Worm (Caenorhabditis elegans) whole organism, L2 larva: ENCODE measurements around the gene col-113.

Source experiments
- R02D3.7 ChIP-seq: fragments of 150-350 bp; optimal IDR thresholded peaks from 2 replicates; lab custom pipeline; 2014; ENCODE audit warnings: missing biosample characterization, missing genetic modification characterization
- Y55F3AM.14 ChIP-seq: fragments of 200-800 bp; sonication (Bioruptor generic); optimal IDR thresholded peaks from 2 replicates; lab custom pipeline; 2018; ENCODE audit warnings: mild to moderate bottlenecking, missing genetic modification characterization, missing compliant biosample characterization
- blmp-1 ChIP-seq: sonication (generic microtip); optimal IDR thresholded peaks from 2 replicates; lab custom pipeline; 2017; ENCODE audit warnings: missing genetic modification characterization, mild to moderate bottlenecking, missing compliant biosample characterization, antibody characterized with exemption, moderate library complexity; ENCODE audit not compliant: insufficient read depth
- ceh-82 ChIP-seq: fragments of 150-350 bp; optimal IDR thresholded peaks from 2 replicates; lab custom pipeline; 2014; ENCODE audit warnings: missing biosample characterization, missing genetic modification characterization
- dmd-4 ChIP-seq: sonication (generic microtip); optimal IDR thresholded peaks from 2 replicates; lab custom pipeline; 2017; ENCODE audit warnings: missing biosample characterization, missing genetic modification characterization
- egl-27 ChIP-seq: sonication (generic microtip); optimal IDR thresholded peaks from 3 replicates; lab custom pipeline; 2017; ENCODE audit warnings: missing biosample characterization, missing genetic modification reagents, missing genetic modification characterization
- mdl-1 ChIP-seq, 2 experiments: fragments of 150-350 bp in 1 of 2; sonication (generic microtip) in 1 of 2; optimal IDR thresholded peaks; 2 replicates each; lab custom pipeline; 2017; ENCODE audit warnings: missing biosample characterization in 2 of 2, missing genetic modification characterization in 2 of 2
- nhr-10 ChIP-seq: sonication (generic microtip); optimal IDR thresholded peaks from 2 replicates; lab custom pipeline; 2017; ENCODE audit warnings: missing biosample characterization, missing genetic modification characterization
- nhr-21 ChIP-seq: fragments of 150-350 bp; optimal IDR thresholded peaks from 2 replicates; lab custom pipeline; 2014; ENCODE audit warnings: missing biosample characterization, missing genetic modification characterization
- nhr-77 ChIP-seq: fragments of 150-350 bp; optimal IDR thresholded peaks from 2 replicates; lab custom pipeline; 2014; ENCODE audit warnings: missing biosample characterization, missing genetic modification characterization
- unc-55 ChIP-seq: fragments of 150-350 bp; sonication (generic microtip); optimal IDR thresholded peaks from 3 replicates; lab custom pipeline; 2014; ENCODE audit warnings: missing biosample characterization, missing genetic modification reagents, missing genetic modification characterization
- unc-62 ChIP-seq: fragments of 150-350 bp; optimal IDR thresholded peaks from 2 replicates; lab custom pipeline; 2014; ENCODE audit warnings: missing biosample characterization, missing genetic modification reagents, missing genetic modification characterization

- no peak for TF ChIP-seq nhr-10 (tag; lab: Kevin White, UChicago)
- TF ChIP-seq dmd-4: no peak
- peak; percentile 31 for TF ChIP-seq unc-55 (GFP tag; lab: Kevin White, UChicago)
- no peak for TF ChIP-seq nhr-21 (tag; lab: Kevin White, UChicago)
- TF ChIP-seq R02D3.7 (tag; lab: Kevin White, UChicago): no peak
- TF ChIP-seq nhr-77 (tag; lab: Kevin White, UChicago): no peak
- TF ChIP-seq unc-62: no peak
- no peak for TF ChIP-seq egl-27 (tag; lab: Kevin White, UChicago)
- TF ChIP-seq mdl-1 (tag; optimal IDR thresholded peaks at IDR 0.05; lab: Kevin White, UChicago): no peak
- no peak for TF ChIP-seq Y55F3AM.14
- no peak for TF ChIP-seq blmp-1 (tag; lab: Kevin White, UChicago)
- no peak for TF ChIP-seq ceh-82 (tag; lab: Kevin White, UChicago)
Observed at ce11 chrIV:7167983-7168760, 15.9 kb upstream of the col-113 start, which contains the start of gene skr-16.
